Fruit fly (Drosophila melanogaster) whole organism, embryonic: Measurements from ENCODE around the gene vsg.

Source experiments
- CG11398 ChIP-seq: fragments of 200-800 bp; sonication (Bioruptor generic); optimal IDR thresholded peaks from 2 replicates; lab custom pipeline; 2016; ENCODE audit warnings: missing biosample characterization, missing genetic modification characterization
- CG11456 ChIP-seq: fragments of 200-800 bp; sonication (Bioruptor generic); IDR thresholded peaks from 3 replicates; pipeline ENCODE4 v1.3.6; 2022; ENCODE audit warnings: missing biosample characterization, missing genetic modification characterization
- CG11723 ChIP-seq: fragments of 200-800 bp; sonication (Bioruptor generic); optimal IDR thresholded peaks from 2 replicates; lab custom pipeline; 2017; ENCODE audit warnings: missing biosample characterization, mild to moderate bottlenecking, missing genetic modification characterization
- CG12942 ChIP-seq: fragments of 200-800 bp; sonication (Bioruptor generic); optimal IDR thresholded peaks from 3 replicates; lab custom pipeline; 2016; ENCODE audit warnings: missing biosample characterization, missing genetic modification characterization
- CG14014 ChIP-seq: fragments of 200-800 bp; sonication (Bioruptor generic); IDR thresholded peaks from 2 replicates; pipeline ENCODE4 v1.3.6; 2022; ENCODE audit warnings: missing biosample characterization, missing genetic modification characterization
- CG1529 ChIP-seq: fragments of 200-800 bp; sonication (Bioruptor generic); optimal IDR thresholded peaks from 3 replicates; lab custom pipeline; 2018; ENCODE audit warnings: missing biosample characterization, missing genetic modification characterization
- CG1602 ChIP-seq: fragments of 200-800 bp; sonication (Bioruptor generic); optimal IDR thresholded peaks from 3 replicates; lab custom pipeline; 2016; ENCODE audit warnings: missing biosample characterization, missing genetic modification characterization
- CG17829 ChIP-seq: fragments of 200-800 bp; optimal IDR thresholded peaks from 2 replicates; lab custom pipeline; 2019; ENCODE audit warnings: missing biosample characterization, mild to moderate bottlenecking, missing genetic modification characterization, moderate library complexity
- CG18619 ChIP-seq: fragments of 200-800 bp; sonication (Bioruptor generic); optimal IDR thresholded peaks from 3 replicates; lab custom pipeline; 2017; ENCODE audit warnings: missing biosample characterization, mild to moderate bottlenecking, missing genetic modification characterization
- CG2712 ChIP-seq: fragments of 200-800 bp; optimal IDR thresholded peaks from 3 replicates; lab custom pipeline; 2019; ENCODE audit warnings: missing biosample characterization, mild to moderate bottlenecking, missing genetic modification characterization, moderate library complexity
- CG2889 ChIP-seq: fragments of 200-800 bp; sonication (Bioruptor generic); IDR thresholded peaks from 3 replicates; pipeline ENCODE4 v1.3.6; 2022; ENCODE audit warnings: missing biosample characterization, missing genetic modification characterization
- CG33213 ChIP-seq: fragments of 200-800 bp; sonication (Bioruptor generic); optimal IDR thresholded peaks from 3 replicates; lab custom pipeline; 2016; ENCODE audit warnings: missing biosample characterization, missing genetic modification characterization
- CG6175 ChIP-seq: fragments of 200-800 bp; sonication (Bioruptor generic); IDR thresholded peaks from 3 replicates; pipeline ENCODE4 v1.3.6; 2022; ENCODE audit warnings: missing biosample characterization, missing genetic modification characterization
- CG7839 ChIP-seq: fragments of 200-800 bp; sonication (Bioruptor generic); optimal IDR thresholded peaks from 3 replicates; lab custom pipeline; 2018; ENCODE audit warnings: missing biosample characterization, mild to moderate bottlenecking, missing genetic modification characterization, moderate library complexity
- CG8290 ChIP-seq, 3 experiments: fragments of 200-800 bp; sonication (Bioruptor generic); optimal IDR thresholded peaks; 2 replicates each; lab custom pipeline; 2016 to 2019; ENCODE audit warnings: missing biosample characterization in 3 of 3, missing genetic modification characterization in 3 of 3, mild to moderate bottlenecking in 2 of 3, moderate library complexity in 1 of 3
- CG8388 ChIP-seq: fragments of 200-800 bp; sonication (Bioruptor generic); optimal IDR thresholded peaks from 2 replicates; lab custom pipeline; 2019; ENCODE audit warnings: missing biosample characterization, mild to moderate bottlenecking, missing genetic modification characterization, moderate library complexity
- Hr39 ChIP-seq: fragments of >200 bp; optimal IDR thresholded peaks from 2 replicates; lab custom pipeline; 2017
- Med ChIP-seq: fragments of 200-800 bp; sonication (Bioruptor generic); peaks from one replicate; lab custom pipeline; 2016; ENCODE audit warnings: missing biosample characterization, missing genetic modification characterization, mild to moderate bottlenecking, inconsistent platforms, moderate library complexity
- Oli ChIP-seq: fragments of 200-800 bp; sonication (Bioruptor generic); optimal IDR thresholded peaks from 2 replicates; lab custom pipeline; 2018; ENCODE audit warnings: missing biosample characterization, mild to moderate bottlenecking, missing genetic modification characterization, moderate library complexity
- Opbp ChIP-seq: fragments of 200-800 bp; sonication (Bioruptor generic); IDR thresholded peaks from 3 replicates; pipeline ENCODE4 v1.3.6; 2022; ENCODE audit warnings: missing biosample characterization, missing genetic modification characterization; ENCODE audit not compliant: partially characterized antibody
- Six4 ChIP-seq: fragments of 200-800 bp; sonication (Bioruptor generic); optimal IDR thresholded peaks from 2 replicates; lab custom pipeline; 2016; ENCODE audit warnings: missing biosample characterization, missing genetic modification characterization
- Tbp ChIP-seq: fragments of >200 bp; optimal IDR thresholded peaks from 2 replicates; lab custom pipeline; 2018; ENCODE audit warnings: missing biosample characterization, missing genetic modification characterization
- Xrp1 ChIP-seq: fragments of 200-800 bp; sonication (Bioruptor generic); IDR thresholded peaks from 2 replicates; pipeline ENCODE4 v1.3.6; 2022; ENCODE audit warnings: missing biosample characterization, missing genetic modification characterization
- ap ChIP-seq: fragments of 200-800 bp; sonication (Bioruptor generic); IDR thresholded peaks from 2 replicates; pipeline ENCODE4 v1.3.6; 2022; ENCODE audit warnings: missing biosample characterization, missing genetic modification characterization
- br ChIP-seq: fragments of >200 bp; optimal IDR thresholded peaks from 2 replicates; lab custom pipeline; 2017
- caup ChIP-seq: fragments of 200-800 bp; sonication (Bioruptor generic); optimal IDR thresholded peaks from 3 replicates; lab custom pipeline; 2017; ENCODE audit warnings: missing biosample characterization, mild to moderate bottlenecking, missing genetic modification characterization, moderate library complexity; ENCODE audit not compliant: severe bottlenecking
- chif ChIP-seq, 2 experiments: fragments of 200-800 bp; sonication (Bioruptor generic); optimal IDR thresholded peaks; 3 replicates each; lab custom pipeline; 2016; ENCODE audit warnings: missing biosample characterization in 2 of 2, missing genetic modification characterization in 2 of 2
- crol ChIP-seq: fragments of 200-800 bp; sonication (Bioruptor generic); IDR thresholded peaks from 2 replicates; pipeline ENCODE4 v1.3.6; 2022; ENCODE audit warnings: missing biosample characterization, missing genetic modification characterization
- ftz-f1 ChIP-seq: fragments of 200-800 bp; sonication (Bioruptor generic); optimal IDR thresholded peaks from 2 replicates; lab custom pipeline; 2016; ENCODE audit warnings: missing biosample characterization, missing genetic modification characterization
- ham ChIP-seq: fragments of 200-800 bp; sonication (Bioruptor generic); IDR thresholded peaks from 2 replicates; pipeline ENCODE4 v1.3.6; 2022; ENCODE audit warnings: missing biosample characterization, missing genetic modification characterization
- kay ChIP-seq: fragments of 200-800 bp; sonication (Bioruptor generic); optimal IDR thresholded peaks from 2 replicates; lab custom pipeline; 2016; ENCODE audit warnings: missing biosample characterization, missing genetic modification characterization
- knrl ChIP-seq: fragments of 200-800 bp; sonication (Bioruptor generic); IDR thresholded peaks from 3 replicates; pipeline ENCODE4 v1.3.6; 2022; ENCODE audit warnings: missing biosample characterization, missing genetic modification characterization; ENCODE audit not compliant: partially characterized antibody
- lov ChIP-seq, 2 experiments: fragments of 200-800 bp in 1 of 2; fragments of >200 bp in 1 of 2; sonication (Bioruptor generic) in 1 of 2; IDR thresholded peaks in 1 of 2; optimal IDR thresholded peaks in 1 of 2; 2 replicates in 1 of 2; 3 replicates in 1 of 2; pipeline versions ENCODE4 v1.3.6 to Lab custom; 2017 to 2022; ENCODE audit warnings: missing biosample characterization in 1 of 2, missing genetic modification characterization in 1 of 2
- maf-S ChIP-seq: fragments of 200-800 bp; sonication (Bioruptor generic); optimal IDR thresholded peaks from 2 replicates; lab custom pipeline; 2016; ENCODE audit warnings: missing biosample characterization, missing genetic modification characterization
- nom ChIP-seq: fragments of 200-800 bp; sonication (Bioruptor generic); optimal IDR thresholded peaks from 2 replicates; lab custom pipeline; 2017; ENCODE audit warnings: missing biosample characterization, missing genetic modification characterization, mild to moderate bottlenecking, moderate library complexity, missing genetic modification reagents
- oc ChIP-seq: fragments of 200-800 bp; sonication (Bioruptor generic); optimal IDR thresholded peaks from 2 replicates; lab custom pipeline; 2018; ENCODE audit warnings: missing biosample characterization, mild to moderate bottlenecking, missing genetic modification characterization, moderate library complexity
- pan ChIP-seq, 4 experiments: fragments of >200 bp in 3 of 4; fragments of 200-800 bp in 1 of 4; sonication (Bioruptor generic) in 1 of 4; optimal IDR thresholded peaks in 3 of 4; IDR thresholded peaks in 1 of 4; 2 replicates each; pipeline versions ENCODE4 v1.3.6 to Lab custom; 2017 to 2022; ENCODE audit warnings: missing biosample characterization in 2 of 4, missing genetic modification characterization in 2 of 4, mixed read lengths in 1 of 4
- peb ChIP-seq: fragments of 200-800 bp; sonication (Bioruptor generic); IDR thresholded peaks from 2 replicates; pipeline ENCODE4 v1.3.6; 2022; ENCODE audit warnings: missing biosample characterization, missing genetic modification characterization
- phol ChIP-seq: fragments of 200-800 bp; sonication (Bioruptor generic); optimal IDR thresholded peaks from 3 replicates; lab custom pipeline; 2018; ENCODE audit warnings: missing biosample characterization, mild to moderate bottlenecking, missing genetic modification characterization, moderate library complexity
- pnt ChIP-seq: fragments of 200-800 bp; sonication (Bioruptor generic); optimal IDR thresholded peaks from 3 replicates; lab custom pipeline; 2016; ENCODE audit warnings: missing biosample characterization, missing genetic modification characterization
- pros ChIP-seq: fragments of 200-800 bp; sonication (Bioruptor generic); optimal IDR thresholded peaks from 3 replicates; lab custom pipeline; 2019; ENCODE audit warnings: missing biosample characterization, mild to moderate bottlenecking, missing genetic modification characterization, moderate library complexity
- psq ChIP-seq: fragments of 200-800 bp; sonication (Bioruptor generic); optimal IDR thresholded peaks from 2 replicates; lab custom pipeline; 2017; ENCODE audit warnings: missing biosample characterization, missing genetic modification characterization
- pum ChIP-seq: fragments of 200-800 bp; sonication (Bioruptor generic); optimal IDR thresholded peaks from 2 replicates; lab custom pipeline; 2016; ENCODE audit warnings: missing biosample characterization, missing genetic modification characterization
- sens ChIP-seq: fragments of 200-800 bp; sonication (Bioruptor generic); peaks from one replicate; lab custom pipeline; 2016; ENCODE audit warnings: missing biosample characterization, missing genetic modification characterization
- sob ChIP-seq: fragments of 200-800 bp; sonication (Bioruptor generic); IDR thresholded peaks from 2 replicates; pipeline ENCODE4 v1.3.6; 2022; ENCODE audit warnings: missing biosample characterization, missing genetic modification characterization
- twi ChIP-seq: fragments of 200-800 bp; optimal IDR thresholded peaks from 2 replicates; lab custom pipeline; 2019; ENCODE audit warnings: missing biosample characterization, mild to moderate bottlenecking, missing genetic modification characterization, moderate library complexity
- wor ChIP-seq: fragments of 200-800 bp; sonication (Bioruptor generic); IDR thresholded peaks from 2 replicates; pipeline ENCODE4 v1.3.6; 2022; ENCODE audit warnings: missing biosample characterization, missing genetic modification characterization
- zfh1 ChIP-seq: fragments of 200-800 bp; sonication (Bioruptor generic); IDR thresholded peaks from 3 replicates; pipeline ENCODE4 v1.3.6; 2022; ENCODE audit warnings: missing biosample characterization, missing genetic modification characterization

vsg gene

DNA sequence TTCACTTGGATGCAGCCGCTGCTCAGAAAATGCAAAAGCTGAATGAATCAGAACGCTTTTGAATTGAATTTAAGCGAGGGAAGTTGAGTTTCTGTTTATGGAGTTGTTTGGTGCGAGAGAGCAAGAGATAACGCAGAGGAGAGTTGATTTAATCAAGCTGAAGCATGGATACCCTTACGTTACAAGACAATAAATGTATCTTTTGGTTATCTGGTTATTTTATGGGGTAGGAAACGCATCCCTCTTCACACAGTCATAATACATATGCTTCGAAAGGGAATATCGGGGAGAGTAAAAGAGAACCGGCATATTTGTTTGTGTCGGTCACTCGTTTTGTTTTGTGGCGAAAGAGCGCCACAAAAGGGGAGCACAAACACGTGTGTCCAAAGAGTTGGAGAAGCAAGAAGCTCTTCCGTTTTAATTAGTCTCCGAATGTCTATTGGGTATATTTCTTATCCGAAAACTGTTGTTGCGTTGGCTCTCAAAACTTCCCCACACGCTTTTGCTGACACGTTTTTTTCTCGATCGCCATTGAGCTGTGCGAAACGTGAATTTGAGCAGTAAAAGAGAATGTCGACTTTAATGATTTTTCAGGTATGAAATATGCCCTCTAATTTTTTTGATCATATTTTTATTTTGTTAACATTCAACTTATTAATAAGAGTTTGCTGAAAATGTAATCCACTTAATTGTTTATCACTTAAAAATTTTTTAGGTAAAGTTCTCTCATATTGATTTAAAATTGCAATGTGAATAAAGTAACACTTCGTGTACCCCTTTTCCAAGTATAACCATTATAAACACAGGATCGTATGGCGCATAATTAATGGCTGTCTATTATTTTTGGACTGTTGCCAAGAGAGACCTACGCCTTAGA is 17.2 kb upstream of the vsg start, which contains the start of gene Prps (continued):
- TF ChIP-seq pan (optimal IDR thresholded peaks at IDR 0.05; lab: Kevin White, UChicago) (no peak), pan (GFP tag; optimal IDR thresholded peaks at IDR 0.05 in 1 of 2, IDR thresholded peaks at IDR 0.05 in 1 of 2) (peak in 1 of 2 experiments; percentile 89), pnt (GFP tag; lab: Kevin White, UChicago) (peak; percentile 74), ftz-f1 (no peak), Hr39 (no peak), CG18619 (GFP tag; lab: Kevin White, UChicago) (peak; percentile 52), CG6175 (peak; percentile 77; the same call in 2 of the 3 replicates), lov (optimal IDR thresholded peaks at IDR 0.05; lab: Kevin White, UChicago) (no peak), lov (GFP tag; IDR thresholded peaks at IDR 0.05; lab: Robert Waterston, UW) (peak; percentile 78; the same call in 2 of the 3 replicates), CG8290 (GFP tag; optimal IDR thresholded peaks at IDR 0.05; lab: Kevin White, UChicago) (peak; percentile 37), CG8290 (tag; optimal IDR thresholded peaks at IDR 0.05; lab: Kevin White, UChicago) (peak; percentile 36 to 94), Tbp (GFP tag; lab: Kevin White, UChicago) (no peak), Opbp (no peak), peb (peak; percentile 66), Xrp1 (GFP tag; lab: Robert Waterston, UW) (peak; percentile 84), CG11456 (peak; percentile 88), wor (GFP tag; lab: Robert Waterston, UW) (no peak), pum (GFP tag; lab: Kevin White, UChicago) (peak; percentile 72), maf-S (GFP tag; lab: Kevin White, UChicago) (peak; percentile 63), sens (GFP tag; lab: Kevin White, UChicago) (peak; percentile 96), nom (peak; percentile 90), twi (tag; lab: Kevin White, UChicago) (peak; percentile 19), CG17829 (tag; lab: Kevin White, UChicago) (peak; percentile 75), Six4 (GFP tag; lab: Kevin White, UChicago) (peak; percentile 59), CG2889 (peak; percentile 52; the same call in 1 of the 3 replicates), CG12942 (GFP tag; lab: Kevin White, UChicago) (peak; percentile 67), CG8388 (GFP tag; lab: Kevin White, UChicago) (peak; percentile 73), phol (tag; lab: Kevin White, UChicago) (peak; percentile 62), oc (tag; lab: Kevin White, UChicago) (no peak), pros (GFP tag; lab: Kevin White, UChicago) (peak; percentile 61), ham (GFP tag; lab: Robert Waterston, UW) (peak; percentile 18; the same call in 1 of the 2 replicates), psq (GFP tag; lab: Kevin White, UChicago) (peak; percentile 63), CG11398 (GFP tag; lab: Kevin White, UChicago) (peak; percentile 16), CG33213 (GFP tag; lab: Kevin White, UChicago) (peak; percentile 82), CG1602 (GFP tag; lab: Kevin White, UChicago) (peak; percentile 46), CG7839 (tag; lab: Kevin White, UChicago) (peak; percentile 76), CG14014 (GFP tag; lab: Robert Waterston, UW) (peak; percentile 72; the same call in 1 of the 2 replicates), br (lab: Kevin White, UChicago) (no peak), chif (GFP tag; optimal IDR thresholded peaks at IDR 0.05; lab: Kevin White, UChicago) (peak; percentile 25 to 65), Oli (peak; percentile 30), CG11723 (GFP tag; lab: Kevin White, UChicago) (peak; percentile 42), knrl (no peak), CG1529 (GFP tag; lab: Kevin White, UChicago) (peak; percentile 15), zfh1 (GFP tag; lab: Robert Waterston, UW) (peak; percentile 92), kay (GFP tag; lab: Kevin White, UChicago) (peak; percentile 75), sob (GFP tag; lab: Robert Waterston, UW) (peak; percentile 84), CG2712 (tag; lab: Kevin White, UChicago) (peak; percentile 78), caup (peak; percentile 80), ap (GFP tag; lab: Robert Waterston, UW) (peak; percentile 51; the same call in 1 of the 2 replicates), Med (GFP tag; lab: Kevin White, UChicago) (peak; percentile 97), crol (GFP tag; lab: Robert Waterston, UW) (no peak)
